Worm (Caenorhabditis elegans): Measurements from ENCODE around the gene gar-1.

gar-1 gene

DNA sequence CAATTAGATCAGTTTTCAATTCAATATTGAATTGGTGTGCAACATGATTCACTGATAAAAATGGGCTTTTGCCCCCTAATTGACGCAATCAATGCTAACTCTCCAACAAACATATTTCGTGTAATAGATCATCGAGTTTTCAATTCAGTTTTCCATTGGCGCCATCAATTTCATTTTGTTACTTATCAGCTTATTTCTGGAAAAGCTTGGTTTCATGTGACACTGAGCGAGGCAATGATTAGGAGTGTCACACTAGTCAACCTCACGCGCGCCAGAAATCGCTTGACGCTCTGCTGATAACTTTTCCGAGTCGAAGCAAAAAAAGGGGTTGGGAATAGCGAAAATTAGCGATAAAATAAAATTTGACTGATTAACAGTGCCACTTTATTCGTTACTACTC, 33.9 kb upstream of the gar-1 start, which contains the start of gene ets-4 (continued):
- TF ChIP-seq T20F7.1 (GFP tag; optimal IDR thresholded peaks at IDR 0.05): peak; percentile 17
- TF ChIP-seq jun-1 (tag; optimal IDR thresholded peaks at IDR 0.05): no peak
- TF ChIP-seq nhr-48 (tag; optimal IDR thresholded peaks at IDR 0.05): peak; percentile 57
- TF ChIP-seq daf-19 (GFP tag; conservative IDR thresholded peaks at IDR 0.05): no peak
- TF ChIP-seq lim-7 (GFP tag; IDR thresholded peaks at IDR 0.05): no peak
- TF ChIP-seq lin-15B (tag; optimal IDR thresholded peaks at IDR 0.05): no peak
- no peak for TF ChIP-seq aha-1 (tag)
- TF ChIP-seq nhr-42 (GFP tag; IDR thresholded peaks at IDR 0.05): no peak
- no peak for TF ChIP-seq ctbp-1 (GFP tag; IDR thresholded peaks at IDR 0.05)
- no peak for TF ChIP-seq ceh-28 (tag; optimal IDR thresholded peaks at IDR 0.05)
- peak; percentile 86 for TF ChIP-seq nhr-28 (tag; optimal IDR thresholded peaks at IDR 0.05)
- peak; percentile 73; the same call in 1 of the 2 replicates for TF ChIP-seq ceh-20 (GFP tag; IDR thresholded peaks at IDR 0.05)
- TF ChIP-seq php-3 (GFP tag; IDR thresholded peaks at IDR 0.05): peak; percentile 98
- TF ChIP-seq spr-1 (tag; optimal IDR thresholded peaks at IDR 0.05): no peak
- TF ChIP-seq vab-7 (GFP tag; IDR thresholded peaks at IDR 0.05): no peak
- TF ChIP-seq dmd-6 (GFP tag; IDR thresholded peaks at IDR 0.05): peak; percentile 92
- TF ChIP-seq skn-1 (tag; optimal IDR thresholded peaks at IDR 0.05): no peak
- TF ChIP-seq daf-12 (tag; optimal IDR thresholded peaks at IDR 0.05): no peak
- no peak for TF ChIP-seq F49E8.2 (tag; optimal IDR thresholded peaks at IDR 0.05; ENCODE audit: borderline replicate concordance)
- no peak for TF ChIP-seq Y48G9A.11 (GFP tag; IDR thresholded peaks at IDR 0.05)
- TF ChIP-seq nhr-111 (GFP tag; optimal IDR thresholded peaks at IDR 0.05): no peak
- no peak for TF ChIP-seq unc-130 (GFP tag; optimal IDR thresholded peaks at IDR 0.05)
- peak in 1 of 2 experiments; percentile 33 for TF ChIP-seq mdl-1 (tag; optimal IDR thresholded peaks at IDR 0.05)
- no peak for TF ChIP-seq snpc-1.2 (GFP tag; IDR thresholded peaks at IDR 0.05)
- TF ChIP-seq ces-1 (GFP tag; optimal IDR thresholded peaks at IDR 0.05): no peak
- TF ChIP-seq spr-3 (GFP tag; optimal IDR thresholded peaks at IDR 0.05): no peak
- no peak for TF ChIP-seq gei-8 (GFP tag; optimal IDR thresholded peaks at IDR 0.05)
- peak in 1 of 2 experiments; percentile 26 for TF ChIP-seq lsy-2 (tag; optimal IDR thresholded peaks at IDR 0.05)
- TF ChIP-seq hif-1 (tag; optimal IDR thresholded peaks at IDR 0.05): peak in 1 of 2 experiments; percentile 28
- no peak for TF ChIP-seq madf-5 (GFP tag; IDR thresholded peaks at IDR 0.05)

- TF ChIP-seq set-16 (GFP tag; IDR thresholded peaks at IDR 0.05) (peak; percentile 58), gei-8 (GFP tag; optimal IDR thresholded peaks at IDR 0.05) (no peak), rbr-2 (tag; optimal IDR thresholded peaks at IDR 0.05) (no peak), unc-62 (GFP tag; optimal IDR thresholded peaks at IDR 0.05 in 1 of 2) (peak in 1 of 2 experiments; percentile 39), unc-62 (tag; optimal IDR thresholded peaks at IDR 0.05) (no peak), ceh-62 (tag; optimal IDR thresholded peaks at IDR 0.05) (no peak), F10B5.3 (tag; optimal IDR thresholded peaks at IDR 0.05) (no peak), php-3 (GFP tag; IDR thresholded peaks at IDR 0.05) (peak; percentile 93), ZK337.2 (GFP tag; IDR thresholded peaks at IDR 0.05) (no peak), mdt-29 (GFP tag; IDR thresholded peaks at IDR 0.05) (no peak), ZK546.5 (tag; optimal IDR thresholded peaks at IDR 0.05) (no peak), pha-4 (GFP tag; IDR thresholded peaks at IDR 0.05) (no peak), pha-4 (tag; optimal IDR thresholded peaks at IDR 0.05) (no peak), dmd-8 (GFP tag; IDR thresholded peaks at IDR 0.05) (no peak), nhr-111 (GFP tag; optimal IDR thresholded peaks at IDR 0.05) (no peak), hmg-1.1 (GFP tag; IDR thresholded peaks at IDR 0.05) (no peak), daf-16 (GFP tag; optimal IDR thresholded peaks at IDR 0.05) (no peak), daf-16 (tag; optimal IDR thresholded peaks at IDR 0.05) (peak; percentile 95), ceh-20 (GFP tag; IDR thresholded peaks at IDR 0.05) (peak; percentile 81), hlh-30 (tag; optimal IDR thresholded peaks at IDR 0.05; ENCODE audit: insufficient read depth) (peak; percentile 61), mep-1 (tag; optimal IDR thresholded peaks at IDR 0.05) (peak; percentile 59), nhr-28 (tag; optimal IDR thresholded peaks at IDR 0.05) (peak; percentile 35), hlh-11 (tag; optimal IDR thresholded peaks at IDR 0.05) (peak; percentile 79), lsy-2 (tag; optimal IDR thresholded peaks at IDR 0.05) (peak in 1 of 2 experiments; percentile 44), ztf-7 (tag; optimal IDR thresholded peaks at IDR 0.05) (peak; percentile 68), tra-1 (GFP tag; IDR thresholded peaks at IDR 0.05) (peak; percentile 73; the same call in 1 of the 2 replicates), dmd-6 (GFP tag; IDR thresholded peaks at IDR 0.05) (peak; percentile 77)
These were observed 32.5 kb upstream of the gar-1 start for ce11 chrX:6517025-6517770.
